Worm (Caenorhabditis elegans): ENCODE data around the gene mstr-2.
"Not testable (repeated sequence)": the region's sequence is repeated elsewhere in the genome, so short reads cannot be mapped to it uniquely, and the experiment has no call there.

Gene mstr-2

ce11 chrIII:4426711-4427218 is 42.1 kb upstream of the mstr-2 start (continued):
- peak; percentile 90 for TF ChIP-seq nfyb-1 (GFP tag; IDR thresholded peaks at IDR 0.05)
- TF ChIP-seq ekl-4 (GFP tag; IDR thresholded peaks at IDR 0.05): peak; percentile 90
- TF ChIP-seq T07F8.4 (tag; optimal IDR thresholded peaks at IDR 0.05): peak; percentile 30
- peak; percentile 33 for TF ChIP-seq nhr-90 (tag; optimal IDR thresholded peaks at IDR 0.05)
- TF ChIP-seq aptf-3 (GFP tag; IDR thresholded peaks at IDR 0.05): peak; percentile 79; the same call in 1 of the 2 replicates
- peak; percentile 2 for TF ChIP-seq athp-1 (tag; optimal IDR thresholded peaks at IDR 0.05)
- peak; percentile 73; the same call in 1 of the 2 replicates for TF ChIP-seq madf-3 (GFP tag; IDR thresholded peaks at IDR 0.05)
- TF ChIP-seq hmg-20 (GFP tag; IDR thresholded peaks at IDR 0.05): peak; percentile 71; the same call in 1 of the 2 replicates
- TF ChIP-seq egl-18 (GFP tag; IDR thresholded peaks at IDR 0.05): peak; percentile 68; the same call in 1 of the 2 replicates
- peak; percentile 90 for TF ChIP-seq lin-26 (GFP tag; IDR thresholded peaks at IDR 0.05)
- not testable (repeated sequence) for TF ChIP-seq cebp-1 (GFP tag; IDR thresholded peaks at IDR 0.05)
- peak; percentile 44 for TF ChIP-seq cebp-1 (tag; optimal IDR thresholded peaks at IDR 0.05)
- TF ChIP-seq rcor-1 (GFP tag; IDR thresholded peaks at IDR 0.05): peak; percentile 81
- 0 out of 2 replicates have a peak, but pooled peaks have one; percentile 31 for TF ChIP-seq ceh-40 (GFP tag; IDR thresholded peaks at IDR 0.05)

- peak; percentile 34 for TF ChIP-seq nhr-90 (tag; optimal IDR thresholded peaks at IDR 0.05)
- no peak for TF ChIP-seq lsy-27 (tag; optimal IDR thresholded peaks at IDR 0.05; ENCODE audit: borderline replicate concordance, insufficient read depth)
- TF ChIP-seq mxl-1 (tag; optimal IDR thresholded peaks at IDR 0.05): no peak
- peak; percentile 34; the same call in 1 of the 2 replicates for TF ChIP-seq zfh-2 (GFP tag; conservative IDR thresholded peaks at IDR 0.05)
- TF ChIP-seq lag-1 (GFP tag; IDR thresholded peaks at IDR 0.05): no peak
- peak; percentile 25 for TF ChIP-seq lin-54 (GFP tag; optimal IDR thresholded peaks at IDR 0.05)
- no peak for TF ChIP-seq akir-1 (GFP tag; optimal IDR thresholded peaks at IDR 0.05)
- peak; percentile 42 for TF ChIP-seq egrh-3 (GFP tag; IDR thresholded peaks at IDR 0.05)
- TF ChIP-seq ama-1 (optimal IDR thresholded peaks at IDR 0.05): no peak
- peak in 1 of 2 experiments; percentile 64 for TF ChIP-seq ama-1 (GFP tag; optimal IDR thresholded peaks at IDR 0.05)
- TF ChIP-seq F37B4.10 (GFP tag; IDR thresholded peaks at IDR 0.05): no peak
- TF ChIP-seq F39B2.1 (GFP tag; IDR thresholded peaks at IDR 0.05): no peak
- TF ChIP-seq mes-4 (tag; optimal IDR thresholded peaks at IDR 0.05): no peak
- peak; percentile 61 for TF ChIP-seq madf-8 (GFP tag; conservative IDR thresholded peaks at IDR 0.05)
- TF ChIP-seq chd-7 (tag; optimal IDR thresholded peaks at IDR 0.05): peak; percentile 6
- TF ChIP-seq hlh-26 (GFP tag; conservative IDR thresholded peaks at IDR 0.05): no peak
- no peak for TF ChIP-seq ztf-22 (GFP tag; optimal IDR thresholded peaks at IDR 0.05)
- TF ChIP-seq ceh-91 (GFP tag; IDR thresholded peaks at IDR 0.05): no peak
- TF ChIP-seq madf-3 (GFP tag; IDR thresholded peaks at IDR 0.05): no peak
- TF ChIP-seq pha-4 (tag; optimal IDR thresholded peaks at IDR 0.05): no peak
- TF ChIP-seq B0261.1 (tag; optimal IDR thresholded peaks at IDR 0.05): peak; percentile 71
- TF ChIP-seq hsf-1 (GFP tag; IDR thresholded peaks at IDR 0.05): no peak
- peak; percentile 63 for TF ChIP-seq die-1 (tag; optimal IDR thresholded peaks at IDR 0.05)
- TF ChIP-seq ztf-25 (GFP tag; IDR thresholded peaks at IDR 0.05): no peak
- no peak for TF ChIP-seq ccch-3 (GFP tag; optimal IDR thresholded peaks at IDR 0.05)
- TF ChIP-seq hlh-12 (tag; optimal IDR thresholded peaks at IDR 0.05): no peak
- no peak for TF ChIP-seq mcd-1 (GFP tag; IDR thresholded peaks at IDR 0.05)
- TF ChIP-seq sptf-2 (GFP tag; optimal IDR thresholded peaks at IDR 0.05): no peak
- no peak for TF ChIP-seq snpc-1.3 (tag; optimal IDR thresholded peaks at IDR 0.05; ENCODE audit: insufficient read depth)
- peak; percentile 29 for TF ChIP-seq F52B5.7 (tag; optimal IDR thresholded peaks at IDR 0.05)
- no peak for TF ChIP-seq lir-1 (GFP tag; conservative IDR thresholded peaks at IDR 0.05)
- peak; percentile 58 for TF ChIP-seq rpc-1 (optimal IDR thresholded peaks at IDR 0.05)
- TF ChIP-seq rpc-1 (tag; optimal IDR thresholded peaks at IDR 0.05): peak; percentile 77
- TF ChIP-seq T26A5.8 (tag; optimal IDR thresholded peaks at IDR 0.05): no peak
- no peak for TF ChIP-seq F55B11.4 (tag; optimal IDR thresholded peaks at IDR 0.05; ENCODE audit: borderline replicate concordance, insufficient read depth)
- no peak for TF ChIP-seq mel-28 (tag; optimal IDR thresholded peaks at IDR 0.05; ENCODE audit: borderline replicate concordance)
- TF ChIP-seq tbx-9 (tag; optimal IDR thresholded peaks at IDR 0.05; ENCODE audit: borderline replicate concordance): no peak
These were observed 40.1 kb upstream of the mstr-2 start for ce11 chrIII:4428797-4429196.
